Worm (Caenorhabditis elegans) whole organism, L3 larva: ENCODE measurements around the gene his-4.

Experiments
- aly-2 ChIP-seq: fragments of 150-350 bp; optimal IDR thresholded peaks from 2 replicates; lab custom pipeline; 2014; ENCODE audit warnings: missing biosample characterization, missing genetic modification characterization
- ceh-16 ChIP-seq: sonication (generic microtip); optimal IDR thresholded peaks from 2 replicates; lab custom pipeline; 2017; ENCODE audit warnings: missing biosample characterization, missing genetic modification characterization
- ceh-82 ChIP-seq: fragments of 150-350 bp; optimal IDR thresholded peaks from 2 replicates; lab custom pipeline; 2014; ENCODE audit warnings: missing biosample characterization, missing genetic modification characterization
- elt-2 ChIP-seq: sonication (generic microtip); optimal IDR thresholded peaks from 2 replicates; lab custom pipeline; 2016; ENCODE audit warnings: missing genetic modification reagents, mild to moderate bottlenecking, missing genetic modification characterization, missing compliant biosample characterization
- fos-1 ChIP-seq: fragments of 150-350 bp; optimal IDR thresholded peaks from 2 replicates; lab custom pipeline; 2014; ENCODE audit warnings: missing biosample characterization, missing genetic modification characterization
- jun-1 ChIP-seq: fragments of 150-350 bp; optimal IDR thresholded peaks from 2 replicates; lab custom pipeline; 2014; ENCODE audit warnings: missing biosample characterization, missing genetic modification reagents, missing genetic modification characterization
- pqm-1 ChIP-seq: fragments of 150-350 bp; optimal IDR thresholded peaks from 2 replicates; lab custom pipeline; 2017; ENCODE audit warnings: missing biosample characterization, missing genetic modification characterization, inconsistent platforms
- tbx-2 ChIP-seq: sonication (generic microtip); optimal IDR thresholded peaks from 2 replicates; lab custom pipeline; 2016; ENCODE audit warnings: mild to moderate bottlenecking, missing genetic modification characterization, missing compliant biosample characterization
- unc-39 ChIP-seq: sonication (generic microtip); optimal IDR thresholded peaks from 4 replicates; lab custom pipeline; 2017; ENCODE audit warnings: missing biosample characterization, missing genetic modification characterization

- no peak for TF ChIP-seq fos-1 (tag; lab: Kevin White, UChicago)
- TF ChIP-seq tbx-2 = no peak
- no peak for TF ChIP-seq pqm-1 (tag; lab: Kevin White, UChicago)
- no peak for TF ChIP-seq elt-2 (tag; lab: Kevin White, UChicago)
- TF ChIP-seq ceh-16 (tag; lab: Kevin White, UChicago) = no peak
- TF ChIP-seq aly-2 = no peak
- TF ChIP-seq unc-39 (tag; lab: Kevin White, UChicago) = no peak
- TF ChIP-seq jun-1 = no peak
- TF ChIP-seq ceh-82 (tag; lab: Kevin White, UChicago) = no peak
Measured at ce11 chrV:16055031-16055430, 14.7 kb upstream of the his-4 start, which contains the start of gene F14H3.4.
